Worm (Caenorhabditis elegans) whole organism, young adult: Measurements from ENCODE around the gene Y43F8B.1.

ENCODE experiments used
- B0336.3 ChIP-seq: fragments of 200-800 bp; sonication (Bioruptor generic); IDR thresholded peaks from 2 replicates; pipeline ENCODE4 v1.3.6; 2022; ENCODE audit warnings: missing genetic modification characterization, missing compliant biosample characterization
- C06A6.2 ChIP-seq: fragments of 200-800 bp; sonication (Bioruptor generic); conservative IDR thresholded peaks from 2 replicates; pipeline ENCODE4 v1.3.6; 2022; ENCODE audit warnings: missing genetic modification characterization, missing compliant biosample characterization
- C17E4.6 ChIP-seq: fragments of 200-800 bp; sonication (Bioruptor generic); IDR thresholded peaks from 2 replicates; pipeline ENCODE4 v1.3.6; 2022; ENCODE audit warnings: missing genetic modification reagents, missing genetic modification characterization, missing compliant biosample characterization
- F10E7.11 ChIP-seq: sonication (generic microtip); optimal IDR thresholded peaks from 2 replicates; lab custom pipeline; 2017; ENCODE audit warnings: mild to moderate bottlenecking, missing genetic modification characterization, moderate library complexity, missing compliant biosample characterization
- F39B2.1 ChIP-seq: fragments of 200-800 bp; sonication (Bioruptor generic); IDR thresholded peaks from 2 replicates; pipeline ENCODE4 v1.3.6; 2022; ENCODE audit warnings: missing genetic modification reagents, missing genetic modification characterization, missing compliant biosample characterization
- F57A8.1 ChIP-seq: fragments of 200-800 bp; sonication (Bioruptor generic); optimal IDR thresholded peaks from 2 replicates; lab custom pipeline; 2018; ENCODE audit warnings: mild to moderate bottlenecking, missing genetic modification characterization, moderate library complexity, missing compliant biosample characterization
- F57C9.4 ChIP-seq: sonication (generic microtip); optimal IDR thresholded peaks from 2 replicates; lab custom pipeline; 2017; ENCODE audit warnings: mild to moderate bottlenecking, missing genetic modification characterization, missing compliant biosample characterization
- K11D2.4 ChIP-seq: fragments of 200-800 bp; sonication (Bioruptor generic); IDR thresholded peaks from 2 replicates; pipeline ENCODE4 v1.3.6; 2022; ENCODE audit warnings: missing genetic modification reagents, missing genetic modification characterization, missing compliant biosample characterization
- Y53G8AR.9 ChIP-seq: fragments of 200-800 bp; sonication (Bioruptor generic); conservative IDR thresholded peaks from 2 replicates; pipeline ENCODE4 v1.3.6; 2022; ENCODE audit warnings: missing genetic modification reagents, missing genetic modification characterization, missing compliant biosample characterization
- Y56A3A.18 ChIP-seq: fragments of 200-800 bp; sonication (Bioruptor generic); IDR thresholded peaks from 2 replicates; pipeline ENCODE4 v1.3.6; 2022; ENCODE audit warnings: missing genetic modification reagents, missing genetic modification characterization, missing compliant biosample characterization
- Y67H2A.10 ChIP-seq: fragments of 200-800 bp; sonication (Bioruptor generic); conservative IDR thresholded peaks from 2 replicates; pipeline ENCODE4 v1.3.6; 2022; ENCODE audit warnings: missing genetic modification reagents, missing genetic modification characterization, missing compliant biosample characterization
- ama-1 ChIP-seq, 3 experiments: fragments of 150-350 bp in 1 of 3; sonication (generic microtip) in 2 of 3; optimal IDR thresholded peaks; 2 replicates each; lab custom pipeline; 2014 to 2018; ENCODE audit warnings: missing biosample characterization in 2 of 3, missing genetic modification characterization in 2 of 3, missing genetic modification reagents in 2 of 3
- athp-1 ChIP-seq: sonication (generic microtip); optimal IDR thresholded peaks from 2 replicates; lab custom pipeline; 2017; ENCODE audit warnings: mild to moderate bottlenecking, missing genetic modification characterization, missing compliant biosample characterization
- attf-6 ChIP-seq: fragments of 200-800 bp; sonication (Bioruptor generic); IDR thresholded peaks from 2 replicates; pipeline ENCODE4 v1.3.6; 2022; ENCODE audit warnings: missing genetic modification reagents, missing genetic modification characterization, missing compliant biosample characterization
- ccch-3 ChIP-seq: fragments of 200-800 bp; sonication (Bioruptor generic); optimal IDR thresholded peaks from 2 replicates; lab custom pipeline; 2018; ENCODE audit warnings: mild to moderate bottlenecking, missing genetic modification characterization, missing compliant biosample characterization
- cebp-1 ChIP-seq, 2 experiments: fragments of 200-800 bp in 1 of 2; sonication (Bioruptor generic) in 1 of 2; sonication (generic microtip) in 1 of 2; IDR thresholded peaks in 1 of 2; optimal IDR thresholded peaks in 1 of 2; 2 replicates each; pipeline versions ENCODE4 v1.3.6 to Lab custom; 2017 to 2022; ENCODE audit warnings: missing compliant biosample characterization in 2 of 2, missing genetic modification characterization in 2 of 2, mild to moderate bottlenecking in 1 of 2, missing genetic modification reagents in 1 of 2, moderate library complexity in 1 of 2
- cebp-2 ChIP-seq: fragments of 200-800 bp; sonication (Bioruptor generic); IDR thresholded peaks from 2 replicates; pipeline ENCODE4 v1.3.6; 2022; ENCODE audit warnings: missing genetic modification characterization, missing compliant biosample characterization
- ceh-100 ChIP-seq: fragments of 200-800 bp; sonication (Bioruptor generic); IDR thresholded peaks from 2 replicates; pipeline ENCODE4 v1.3.6; 2022; ENCODE audit warnings: missing genetic modification reagents, missing genetic modification characterization, missing compliant biosample characterization
- chd-7 ChIP-seq: sonication (generic microtip); optimal IDR thresholded peaks from 2 replicates; lab custom pipeline; 2016; ENCODE audit warnings: mild to moderate bottlenecking, missing genetic modification characterization, moderate library complexity, missing compliant biosample characterization
- dox-1 ChIP-seq: fragments of 200-800 bp; sonication (Bioruptor generic); IDR thresholded peaks from 2 replicates; pipeline ENCODE4 v1.3.6; 2022; ENCODE audit warnings: missing genetic modification reagents, missing genetic modification characterization, missing compliant biosample characterization
- dpff-1 ChIP-seq: sonication (generic microtip); optimal IDR thresholded peaks from 2 replicates; lab custom pipeline; 2017; ENCODE audit warnings: mild to moderate bottlenecking, missing genetic modification characterization, missing compliant biosample characterization
- ekl-4 ChIP-seq: fragments of 200-800 bp; sonication (Bioruptor generic); IDR thresholded peaks from 2 replicates; pipeline ENCODE4 v1.3.6; 2022; ENCODE audit warnings: missing genetic modification reagents, missing genetic modification characterization, missing compliant biosample characterization
- hlh-12 ChIP-seq: sonication (generic microtip); optimal IDR thresholded peaks from 2 replicates; lab custom pipeline; 2016; ENCODE audit warnings: missing genetic modification characterization, missing compliant biosample characterization
- hmg-1.2 ChIP-seq: fragments of 200-800 bp; sonication (Bioruptor generic); IDR thresholded peaks from 2 replicates; pipeline ENCODE4 v1.3.6; 2022; ENCODE audit warnings: missing genetic modification reagents, missing genetic modification characterization, missing compliant biosample characterization
- lin-35 ChIP-seq, 3 experiments: fragments of 150-350 bp in 2 of 3; sonication (generic microtip) in 1 of 3; optimal IDR thresholded peaks; 2 replicates each; lab custom pipeline; 2014 to 2018; ENCODE audit warnings: missing biosample characterization in 3 of 3, missing genetic modification characterization in 3 of 3, missing genetic modification reagents in 3 of 3
- lin-40 ChIP-seq: sonication (generic microtip); optimal IDR thresholded peaks from 2 replicates; lab custom pipeline; 2016; ENCODE audit warnings: missing genetic modification characterization, mild to moderate bottlenecking, missing compliant biosample characterization, missing genotype, missing genetic modification reagents
- lin-54 ChIP-seq: fragments of 200-800 bp; sonication (Bioruptor generic); optimal IDR thresholded peaks from 2 replicates; lab custom pipeline; 2018; ENCODE audit warnings: mild to moderate bottlenecking, missing genetic modification characterization, missing compliant biosample characterization
- lir-1 ChIP-seq: fragments of 200-800 bp; sonication (Bioruptor generic); conservative IDR thresholded peaks from 2 replicates; pipeline ENCODE4 v1.3.6; 2022; ENCODE audit warnings: missing genetic modification reagents, missing genetic modification characterization, missing compliant biosample characterization
- lsl-1 ChIP-seq: fragments of 200-800 bp; sonication (Bioruptor generic); optimal IDR thresholded peaks from 2 replicates; lab custom pipeline; 2018; ENCODE audit warnings: mild to moderate bottlenecking, missing genetic modification characterization, moderate library complexity, missing compliant biosample characterization
- madf-10 ChIP-seq: sonication (generic microtip); optimal IDR thresholded peaks from 2 replicates; lab custom pipeline; 2016; ENCODE audit warnings: mild to moderate bottlenecking, missing genetic modification characterization, missing compliant biosample characterization
- madf-8 ChIP-seq: fragments of 200-800 bp; sonication (Bioruptor generic); conservative IDR thresholded peaks from 2 replicates; pipeline ENCODE4 v1.3.6; 2022; ENCODE audit warnings: missing genetic modification reagents, missing genetic modification characterization, missing compliant biosample characterization
- mel-28 ChIP-seq: sonication (generic microtip); optimal IDR thresholded peaks from 2 replicates; lab custom pipeline; 2016; ENCODE audit warnings: borderline replicate concordance, mild to moderate bottlenecking, missing genetic modification characterization, missing compliant biosample characterization
- nfya-1 ChIP-seq: sonication (generic microtip); optimal IDR thresholded peaks from 2 replicates; lab custom pipeline; 2017; ENCODE audit warnings: antibody characterized with exemption, missing compliant biosample characterization, missing genetic modification characterization, borderline replicate concordance; ENCODE audit not compliant: insufficient read depth
- nfyb-1 ChIP-seq: fragments of 200-800 bp; sonication (Bioruptor generic); IDR thresholded peaks from 2 replicates; pipeline ENCODE4 v1.3.6; 2022; ENCODE audit warnings: missing genetic modification reagents, missing genetic modification characterization, missing compliant biosample characterization
- nhr-27 ChIP-seq: fragments of 200-800 bp; sonication (Bioruptor generic); optimal IDR thresholded peaks from 2 replicates; lab custom pipeline; 2018; ENCODE audit warnings: mild to moderate bottlenecking, missing genetic modification characterization, moderate library complexity, missing compliant biosample characterization
- repo-1 ChIP-seq: sonication (generic microtip); optimal IDR thresholded peaks from 2 replicates; lab custom pipeline; 2017; ENCODE audit warnings: mild to moderate bottlenecking, missing genetic modification characterization, missing compliant biosample characterization
- rpc-1 ChIP-seq, 2 experiments: fragments of 150-350 bp in 1 of 2; sonication (generic microtip) in 1 of 2; optimal IDR thresholded peaks; 2 replicates each; lab custom pipeline; 2014 to 2018; ENCODE audit warnings: missing biosample characterization in 1 of 2, missing genetic modification characterization in 1 of 2, missing genetic modification reagents in 1 of 2, missing genotype in 1 of 2
- sea-2 ChIP-seq: fragments of 200-800 bp; sonication (Bioruptor generic); IDR thresholded peaks from 2 replicates; pipeline ENCODE4 v1.3.6; 2022; ENCODE audit warnings: missing genetic modification characterization, missing compliant biosample characterization
- snpc-1.3 ChIP-seq: sonication (generic microtip); optimal IDR thresholded peaks from 2 replicates; lab custom pipeline; 2017; ENCODE audit warnings: missing genetic modification characterization, mild to moderate bottlenecking, missing compliant biosample characterization, antibody characterized with exemption, moderate library complexity, missing genotype, missing genetic modification reagents; ENCODE audit not compliant: insufficient read depth
- snpc-4 ChIP-seq, 5 experiments: fragments of 150-350 bp in 1 of 5; sonication (generic microtip) in 4 of 5; optimal IDR thresholded peaks; 2 replicates each; lab custom pipeline; 2014 to 2018; ENCODE audit warnings: missing genetic modification characterization in 5 of 5, missing biosample characterization in 3 of 5, antibody characterized with exemption in 2 of 5, mild to moderate bottlenecking in 2 of 5, missing compliant biosample characterization in 2 of 5, missing genotype in 2 of 5, moderate library complexity in 2 of 5, missing genetic modification reagents in 1 of 5
- sptf-2 ChIP-seq: fragments of 200-800 bp; sonication (Bioruptor generic); optimal IDR thresholded peaks from 2 replicates; lab custom pipeline; 2018; ENCODE audit warnings: mild to moderate bottlenecking, missing genetic modification characterization, missing compliant biosample characterization
- tbx-9 ChIP-seq: sonication (generic microtip); optimal IDR thresholded peaks from 2 replicates; lab custom pipeline; 2016; ENCODE audit warnings: borderline replicate concordance, missing genetic modification characterization, inconsistent platforms, missing compliant biosample characterization
- zim-3 ChIP-seq: sonication (generic microtip); optimal IDR thresholded peaks from 2 replicates; lab custom pipeline; 2017; ENCODE audit warnings: mild to moderate bottlenecking, missing genetic modification characterization, moderate library complexity, missing compliant biosample characterization
- ztf-26 ChIP-seq: sonication (generic microtip); optimal IDR thresholded peaks from 2 replicates; lab custom pipeline; 2017; ENCODE audit warnings: missing genetic modification characterization, missing compliant biosample characterization
- ztf-28 ChIP-seq: fragments of 200-800 bp; sonication (Bioruptor generic); IDR thresholded peaks from 2 replicates; pipeline ENCODE4 v1.3.6; 2022; ENCODE audit warnings: missing genetic modification reagents, missing genetic modification characterization, missing compliant biosample characterization
- ztf-3 ChIP-seq: fragments of 200-800 bp; sonication (Bioruptor generic); optimal IDR thresholded peaks from 2 replicates; lab custom pipeline; 2018; ENCODE audit warnings: mild to moderate bottlenecking, missing genetic modification characterization, missing compliant biosample characterization

Gene Y43F8B.1

ce11 chrV:19519511-19519934 is 26.5 kb downstream of the Y43F8B.1 start:
- TF ChIP-seq F39B2.1 (GFP tag; lab: Robert Waterston, UW) (no peak), nfya-1 (no peak), lsl-1 (GFP tag; lab: Kevin White, UChicago) (no peak), repo-1 (tag; lab: Kevin White, UChicago) (peak; percentile 75), B0336.3 (GFP tag; lab: Robert Waterston, UW) (peak; percentile 55; the same call in 1 of the 2 replicates), mel-28 (no peak), C06A6.2 (GFP tag; lab: Robert Waterston, UW) (peak; percentile 32; the same call in 1 of the 2 replicates), athp-1 (tag; lab: Kevin White, UChicago) (peak; percentile 13), sea-2 (GFP tag; lab: Robert Waterston, UW) (no peak), attf-6 (GFP tag; lab: Robert Waterston, UW) (no peak), dox-1 (peak; percentile 37; the same call in 1 of the 2 replicates), dpff-1 (tag; lab: Kevin White, UChicago) (peak; percentile 5), hmg-1.2 (GFP tag; lab: Robert Waterston, UW) (peak; percentile 28; the same call in 1 of the 2 replicates), C17E4.6 (no peak), F10E7.11 (tag; lab: Kevin White, UChicago) (peak; percentile 27), K11D2.4 (GFP tag; lab: Robert Waterston, UW) (peak; percentile 51; the same call in 1 of the 2 replicates), snpc-1.3 (tag; lab: Kevin White, UChicago) (no peak), sptf-2 (no peak), cebp-2 (GFP tag; lab: Robert Waterston, UW) (no peak), hlh-12 (tag; lab: Kevin White, UChicago) (no peak), chd-7 (tag; lab: Kevin White, UChicago) (peak; percentile 43), ceh-100 (GFP tag; lab: Robert Waterston, UW) (peak; percentile 36), madf-8 (GFP tag; lab: Robert Waterston, UW) (no peak), rpc-1 (optimal IDR thresholded peaks at IDR 0.05; lab: Kevin White, UChicago) (no peak), rpc-1 (tag; optimal IDR thresholded peaks at IDR 0.05; lab: Kevin White, UChicago) (no peak), F57A8.1 (GFP tag; lab: Kevin White, UChicago) (peak; percentile 8), ama-1 (optimal IDR thresholded peaks at IDR 0.05; lab: Kevin White, UChicago) (peak; percentile 37), ama-1 (GFP tag; optimal IDR thresholded peaks at IDR 0.05; lab: Kevin White, UChicago) (no peak), lin-35 (GFP tag; optimal IDR thresholded peaks at IDR 0.05; lab: Kevin White, UChicago) (peak in 1 of 3 experiments; percentile 45), snpc-4 (GFP tag; optimal IDR thresholded peaks at IDR 0.05; lab: Kevin White, UChicago) (no peak), snpc-4 (tag; optimal IDR thresholded peaks at IDR 0.05; lab: Kevin White, UChicago) (peak in 2 of 4 experiments; percentile 25 to 36), cebp-1 (GFP tag; IDR thresholded peaks at IDR 0.05; lab: Robert Waterston, UW) (no peak), cebp-1 (tag; optimal IDR thresholded peaks at IDR 0.05; lab: Kevin White, UChicago) (peak; percentile 53), tbx-9 (tag; lab: Kevin White, UChicago) (no peak), Y53G8AR.9 (GFP tag; lab: Robert Waterston, UW) (0 out of 2 replicates have a peak, but pooled peaks have one; percentile 61), zim-3 (tag; lab: Kevin White, UChicago) (peak; percentile 90), lin-40 (peak; percentile 65), F57C9.4 (tag; lab: Kevin White, UChicago) (peak; percentile 36), lin-54 (GFP tag; lab: Kevin White, UChicago) (peak; percentile 33), ccch-3 (GFP tag; lab: Kevin White, UChicago) (no peak), Y56A3A.18 (GFP tag; lab: Robert Waterston, UW) (0 out of 2 replicates have a peak, but pooled peaks have one; percentile 27), madf-10 (no peak), Y67H2A.10 (GFP tag; lab: Robert Waterston, UW) (no peak), ztf-26 (tag; lab: Kevin White, UChicago) (peak; percentile 88), ekl-4 (GFP tag; lab: Robert Waterston, UW) (peak; percentile 70), nfyb-1 (peak; percentile 78), lir-1 (GFP tag; lab: Robert Waterston, UW) (no peak), nhr-27 (tag; lab: Kevin White, UChicago) (no peak), ztf-28 (GFP tag; lab: Robert Waterston, UW) (no peak), ztf-3 (GFP tag; lab: Kevin White, UChicago) (no peak)
